Worm (Caenorhabditis elegans): ENCODE data around the gene tam-1.

DNA sequence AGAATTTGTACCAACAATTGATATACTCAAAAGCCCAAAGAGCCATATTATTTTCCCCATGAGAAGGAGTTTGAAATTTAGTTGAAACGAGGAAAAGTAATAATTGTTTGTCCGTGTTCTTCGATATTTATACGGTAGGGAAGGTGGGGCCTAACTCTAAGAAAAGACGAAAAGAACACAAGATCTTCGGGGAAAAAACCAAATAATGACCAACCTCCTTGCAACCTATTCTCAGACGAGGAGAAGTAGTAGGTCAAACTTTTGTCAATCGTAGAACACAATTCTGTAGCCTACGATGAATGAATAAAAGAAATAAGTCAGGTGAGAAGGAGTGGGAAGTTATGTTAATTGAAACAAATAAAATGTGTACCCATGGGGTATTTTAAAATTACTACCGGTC lies 24.2 kb upstream of the tam-1 start, which contains the start of gene ncx-8:
- TF ChIP-seq let-607 (tag; optimal IDR thresholded peaks at IDR 0.05) (no peak), F57C9.4 (tag; optimal IDR thresholded peaks at IDR 0.05) (no peak), athp-1 (tag; optimal IDR thresholded peaks at IDR 0.05) (no peak)

Measured in whole organism, young adult.